Fruit fly (Drosophila melanogaster): ENCODE measurements around the gene CG16986.

CG16986 gene

dm6 chr3L:2575240-2575639 is 24.9 kb upstream of the CG16986 start (continued):
- TF ChIP-seq nau (GFP tag; optimal IDR thresholded peaks at IDR 0.05) (peak; percentile 63), CG12391 (tag; optimal IDR thresholded peaks at IDR 0.05) (no peak), CG1233 (GFP tag; optimal IDR thresholded peaks at IDR 0.05) (peak; percentile 5), phol (tag; optimal IDR thresholded peaks at IDR 0.05) (peak; percentile 30), CG18599 (GFP tag; optimal IDR thresholded peaks at IDR 0.05) (peak; percentile 19), gce (GFP tag; IDR thresholded peaks at IDR 0.05) (no peak), CG14710 (tag; optimal IDR thresholded peaks at IDR 0.05) (peak; percentile 15), CG2889 (GFP tag; IDR thresholded peaks at IDR 0.05) (no peak), kay (GFP tag; optimal IDR thresholded peaks at IDR 0.05) (peak; percentile 18), CG14014 (GFP tag; IDR thresholded peaks at IDR 0.05) (0 out of 2 replicates have a peak, but pooled peaks have one; percentile 28), Hr51 (GFP tag; optimal IDR thresholded peaks at IDR 0.05) (peak in 1 of 2 experiments; percentile 13), Bgb (GFP tag; IDR thresholded peaks at IDR 0.05; ENCODE audit: partially characterized antibody) (no peak), lab (GFP tag; optimal IDR thresholded peaks at IDR 0.05) (peak; percentile 40), Fer3 (tag; optimal IDR thresholded peaks at IDR 0.05) (peak; percentile 26), CG4328 (GFP tag; optimal IDR thresholded peaks at IDR 0.05) (no peak), Med (GFP tag) (peak; percentile 81), grau (tag; optimal IDR thresholded peaks at IDR 0.05) (peak; percentile 15), CG7839 (tag; optimal IDR thresholded peaks at IDR 0.05) (peak; percentile 32), pb (GFP tag; optimal IDR thresholded peaks at IDR 0.05) (peak; percentile 39), gem (tag; optimal IDR thresholded peaks at IDR 0.05) (peak; percentile 35), Xrp1 (GFP tag; IDR thresholded peaks at IDR 0.05) (0 out of 2 replicates have a peak, but pooled peaks have one; percentile 9), CG17829 (tag; optimal IDR thresholded peaks at IDR 0.05) (peak; percentile 9), bcd (GFP tag; optimal IDR thresholded peaks at IDR 0.05) (no peak), slp2 (GFP tag; optimal IDR thresholded peaks at IDR 0.05) (no peak), CG4424 (GFP tag; optimal IDR thresholded peaks at IDR 0.05) (peak; percentile 12), dmrt99B (tag; optimal IDR thresholded peaks at IDR 0.05) (peak; percentile 54), en (GFP tag; optimal IDR thresholded peaks at IDR 0.05) (no peak), dysf (GFP tag; IDR thresholded peaks at IDR 0.05) (0 out of 3 replicates have a peak, but pooled peaks have one; percentile 5), CG4820 (GFP tag; optimal IDR thresholded peaks at IDR 0.05) (peak; percentile 3), unpg (GFP tag; optimal IDR thresholded peaks at IDR 0.05) (peak; percentile 7), Sox102F (GFP tag; optimal IDR thresholded peaks at IDR 0.05) (peak; percentile 3)

dm6 chr3L:2577096-2577831 is 22.9 kb upstream of the CG16986 start:
- peak; percentile 59 for TF ChIP-seq Med (GFP tag)
- 0 out of 2 replicates have a peak, but pooled peaks have one; percentile 14 for TF ChIP-seq rib (GFP tag; IDR thresholded peaks at IDR 0.05)
- no peak for TF ChIP-seq tio (GFP tag; optimal IDR thresholded peaks at IDR 0.05)
- no peak for TF ChIP-seq Meics (GFP tag; optimal IDR thresholded peaks at IDR 0.05)
- TF ChIP-seq Xrp1 (GFP tag; IDR thresholded peaks at IDR 0.05) = 0 out of 2 replicates have a peak, but pooled peaks have one; percentile 12
- TF ChIP-seq CG18599 (GFP tag; optimal IDR thresholded peaks at IDR 0.05) = no peak
- no peak for TF ChIP-seq CG5180 (GFP tag; optimal IDR thresholded peaks at IDR 0.05)
- no peak for TF ChIP-seq Pdp1 (GFP tag; optimal IDR thresholded peaks at IDR 0.05)
- TF ChIP-seq sd (tag; optimal IDR thresholded peaks at IDR 0.05) = peak; percentile 69
- TF ChIP-seq CG16779 (GFP tag; IDR thresholded peaks at IDR 0.05) = 0 out of 2 replicates have a peak, but pooled peaks have one; percentile 27
- no peak for TF ChIP-seq CG34422 (GFP tag; IDR thresholded peaks at IDR 0.05)
- TF ChIP-seq Doc2 (GFP tag; IDR thresholded peaks at IDR 0.05) = no peak
- TF ChIP-seq lab (GFP tag; optimal IDR thresholded peaks at IDR 0.05) = peak; percentile 29
- TF ChIP-seq E2f1 (GFP tag; IDR thresholded peaks at IDR 0.05) = no peak
- no peak for TF ChIP-seq Hand (GFP tag; optimal IDR thresholded peaks at IDR 0.05)
- no peak for TF ChIP-seq CG11560 (tag; IDR thresholded peaks at IDR 0.05)
- TF ChIP-seq danr (GFP tag; IDR thresholded peaks at IDR 0.05) = no peak
- TF ChIP-seq dmrt99B (tag; optimal IDR thresholded peaks at IDR 0.05) = no peak
- peak; percentile 15 for TF ChIP-seq lilli (GFP tag; optimal IDR thresholded peaks at IDR 0.05)
- TF ChIP-seq chinmo (GFP tag; IDR thresholded peaks at IDR 0.05; ENCODE audit: partially characterized antibody) = peak; percentile 85; the same call in 3 of the 4 replicates
- TF ChIP-seq tgo (GFP tag; IDR thresholded peaks at IDR 0.05) = no peak
- peak; percentile 0 for TF ChIP-seq CG12769 (tag; optimal IDR thresholded peaks at IDR 0.05)

Measured in whole organism, embryonic.